Worm (Caenorhabditis elegans): Measurements from ENCODE around the gene Y37D8A.3.

The Y37D8A.3 gene

ce11 chrIII:12880704-12881103 is 51.5 kb downstream of the Y37D8A.3 start (continued):
- no peak for TF ChIP-seq Y79H2A.3 (GFP tag; conservative IDR thresholded peaks at IDR 0.05)
- 0 out of 2 replicates have a peak, but pooled peaks have one; percentile 17 for TF ChIP-seq aptf-2 (GFP tag; conservative IDR thresholded peaks at IDR 0.05)

- peak; percentile 66 for TF ChIP-seq zfh-2 (GFP tag; conservative IDR thresholded peaks at IDR 0.05)
- 0 out of 2 replicates have a peak, but pooled peaks have one; percentile 67 for TF ChIP-seq bed-1 (GFP tag; IDR thresholded peaks at IDR 0.05)
- TF ChIP-seq let-607 (tag; optimal IDR thresholded peaks at IDR 0.05) = no peak
Observed at ce11 chrIII:12885153-12885552, 56.0 kb downstream of the Y37D8A.3 start.

All from whole organism, young adult.